Worm (Caenorhabditis elegans) whole organism, L4 larva: Measurements from ENCODE around the gene Y57G11C.14.

Experiments used
- F10B5.3 ChIP-seq: sonication (generic microtip); optimal IDR thresholded peaks from 2 replicates; lab custom pipeline; 2016; ENCODE audit warnings: mild to moderate bottlenecking, missing genetic modification characterization, missing compliant biosample characterization
- F37D6.2 ChIP-seq: sonication (generic microtip); optimal IDR thresholded peaks from 2 replicates; lab custom pipeline; 2016; ENCODE audit warnings: mild to moderate bottlenecking, missing genetic modification characterization, missing compliant biosample characterization
- F44E2.7 ChIP-seq: fragments of 200-800 bp; sonication (Bioruptor generic); IDR thresholded peaks from 2 replicates; pipeline ENCODE4 v2.1.2; 2022; ENCODE audit warnings: missing genetic modification characterization, missing compliant biosample characterization
- F49E8.2 ChIP-seq: sonication (generic microtip); optimal IDR thresholded peaks from 2 replicates; lab custom pipeline; 2016; ENCODE audit warnings: missing compliant biosample characterization, mild to moderate bottlenecking, missing genetic modification characterization, borderline replicate concordance
- T20F7.1 ChIP-seq: fragments of 200-800 bp; sonication (Bioruptor generic); optimal IDR thresholded peaks from 2 replicates; lab custom pipeline; 2018; ENCODE audit warnings: mild to moderate bottlenecking, missing genetic modification characterization, missing compliant biosample characterization
- T26A8.4 ChIP-seq: fragments of 200-800 bp; sonication (Bioruptor generic); IDR thresholded peaks from 2 replicates; pipeline ENCODE4 v1.3.6; 2022; ENCODE audit warnings: missing genetic modification characterization, missing compliant biosample characterization
- Y105C5A.15 ChIP-seq: fragments of 200-800 bp; sonication (Bioruptor generic); IDR thresholded peaks from 2 replicates; pipeline ENCODE4 v1.3.6; 2022; ENCODE audit warnings: missing genetic modification characterization, missing compliant biosample characterization
- ZK546.5 ChIP-seq, 2 experiments: sonication (generic microtip); optimal IDR thresholded peaks; 2 replicates each; lab custom pipeline; 2017; ENCODE audit warnings: missing biosample characterization in 2 of 2, missing genetic modification characterization in 2 of 2
- ama-1 ChIP-seq: fragments of 150-350 bp; optimal IDR thresholded peaks from 2 replicates; lab custom pipeline; 2014; ENCODE audit warnings: inconsistent platforms, mixed read lengths
- ceh-20 ChIP-seq: fragments of 200-800 bp; sonication (Bioruptor generic); IDR thresholded peaks from 2 replicates; pipeline ENCODE4 v1.3.6; 2022; ENCODE audit warnings: missing genetic modification reagents, missing genetic modification characterization, missing compliant biosample characterization
- ceh-28 ChIP-seq: fragments of 150-350 bp; optimal IDR thresholded peaks from 2 replicates; lab custom pipeline; 2014; ENCODE audit warnings: missing biosample characterization, missing genetic modification reagents, missing genetic modification characterization
- ceh-82 ChIP-seq: sonication (generic microtip); optimal IDR thresholded peaks from 2 replicates; lab custom pipeline; 2017; ENCODE audit warnings: missing biosample characterization, missing genetic modification characterization
- ces-1 ChIP-seq: fragments of 150-350 bp; sonication (generic microtip); optimal IDR thresholded peaks from 4 replicates; lab custom pipeline; 2014; ENCODE audit warnings: missing biosample characterization, missing genetic modification reagents, missing genetic modification characterization
- ctbp-1 ChIP-seq: fragments of 200-800 bp; sonication (Bioruptor generic); IDR thresholded peaks from 2 replicates; pipeline ENCODE4 v1.3.6; 2022; ENCODE audit warnings: missing genetic modification reagents, missing genetic modification characterization, missing compliant biosample characterization
- daf-16 ChIP-seq, 3 experiments: sonication (generic microtip); optimal IDR thresholded peaks; 2 replicates each; lab custom pipeline; 2016 to 2017; ENCODE audit warnings: missing genetic modification characterization in 3 of 3, missing genetic modification reagents in 3 of 3, mild to moderate bottlenecking in 2 of 3, missing compliant biosample characterization in 2 of 3, missing biosample characterization in 1 of 3, moderate library complexity in 1 of 3
- dmd-6 ChIP-seq: fragments of 200-800 bp; sonication (Bioruptor generic); IDR thresholded peaks from 2 replicates; pipeline ENCODE4 v1.3.6; 2022; ENCODE audit warnings: missing genetic modification reagents, missing genetic modification characterization, missing compliant biosample characterization
- duxl-1 ChIP-seq: sonication (generic microtip); optimal IDR thresholded peaks from 2 replicates; lab custom pipeline; 2016; ENCODE audit warnings: mild to moderate bottlenecking, missing genetic modification characterization, moderate library complexity, missing compliant biosample characterization; ENCODE audit not compliant: poor library complexity
- dve-1 ChIP-seq: sonication (generic microtip); optimal IDR thresholded peaks from 2 replicates; lab custom pipeline; 2017; ENCODE audit warnings: antibody characterized with exemption, mild to moderate bottlenecking, missing genetic modification characterization, missing compliant biosample characterization; ENCODE audit not compliant: insufficient read depth
- fkh-10 ChIP-seq: fragments of 150-350 bp; optimal IDR thresholded peaks from 2 replicates; lab custom pipeline; 2014; ENCODE audit warnings: missing biosample characterization, missing genetic modification reagents, missing genetic modification characterization
- gei-8 ChIP-seq: fragments of 200-800 bp; sonication (Bioruptor generic); optimal IDR thresholded peaks from 2 replicates; lab custom pipeline; 2018; ENCODE audit warnings: mild to moderate bottlenecking, missing genetic modification characterization, missing compliant biosample characterization
- hlh-11 ChIP-seq: fragments of 200-800 bp; sonication (Bioruptor generic); optimal IDR thresholded peaks from 2 replicates; lab custom pipeline; 2018; ENCODE audit warnings: mild to moderate bottlenecking, missing genetic modification characterization, missing compliant biosample characterization
- hmg-1.1 ChIP-seq: fragments of 200-800 bp; sonication (Bioruptor generic); IDR thresholded peaks from 2 replicates; pipeline ENCODE4 v1.3.6; 2022; ENCODE audit warnings: missing genetic modification reagents, missing genetic modification characterization, missing compliant biosample characterization
- lim-7 ChIP-seq: fragments of 200-800 bp; sonication (Bioruptor generic); IDR thresholded peaks from 2 replicates; pipeline ENCODE4 v1.3.6; 2022; ENCODE audit warnings: missing genetic modification characterization, missing compliant biosample characterization
- lin-1 ChIP-seq: fragments of 200-800 bp; sonication (Bioruptor generic); IDR thresholded peaks from 2 replicates; pipeline ENCODE4 v1.3.6; 2022; ENCODE audit warnings: missing genetic modification reagents, missing genetic modification characterization, missing compliant biosample characterization
- lin-13 ChIP-seq: fragments of 150-350 bp; optimal IDR thresholded peaks from 2 replicates; lab custom pipeline; 2014; ENCODE audit warnings: missing biosample characterization, missing genetic modification reagents, missing genetic modification characterization
- lin-15B ChIP-seq: fragments of 150-350 bp; sonication (generic microtip); optimal IDR thresholded peaks from 3 replicates; lab custom pipeline; 2014; ENCODE audit warnings: missing biosample characterization, missing genetic modification characterization
- lin-38 ChIP-seq: fragments of 200-800 bp; sonication (Bioruptor generic); IDR thresholded peaks from 2 replicates; pipeline ENCODE4 v1.3.6; 2022; ENCODE audit warnings: missing genetic modification reagents, missing genetic modification characterization, missing compliant biosample characterization
- lsy-2 ChIP-seq, 2 experiments: fragments of 150-350 bp in 1 of 2; sonication (generic microtip) in 1 of 2; optimal IDR thresholded peaks; 2 replicates each; lab custom pipeline; 2014 to 2017; ENCODE audit warnings: missing biosample characterization in 2 of 2, missing genetic modification characterization in 2 of 2
- mep-1 ChIP-seq: fragments of 150-350 bp; sonication (generic microtip); optimal IDR thresholded peaks from 3 replicates; lab custom pipeline; 2014; ENCODE audit warnings: missing biosample characterization, missing genetic modification characterization
- mes-2 ChIP-seq: sonication (generic microtip); optimal IDR thresholded peaks from 2 replicates; lab custom pipeline; 2016; ENCODE audit warnings: missing genotype, mild to moderate bottlenecking, missing genetic modification characterization, missing compliant biosample characterization; ENCODE audit not compliant: poor library complexity, severe bottlenecking
- nhr-111 ChIP-seq: fragments of 200-800 bp; sonication (Bioruptor generic); optimal IDR thresholded peaks from 2 replicates; lab custom pipeline; 2018; ENCODE audit warnings: mild to moderate bottlenecking, missing genetic modification characterization, missing compliant biosample characterization
- nhr-25 ChIP-seq: sonication (generic microtip); optimal IDR thresholded peaks from 2 replicates; lab custom pipeline; 2017; ENCODE audit warnings: missing genetic modification characterization, mild to moderate bottlenecking, missing compliant biosample characterization, antibody characterized with exemption, moderate library complexity, borderline replicate concordance; ENCODE audit not compliant: insufficient read depth
- nhr-76 ChIP-seq: fragments of 150-350 bp; optimal IDR thresholded peaks from 2 replicates; lab custom pipeline; 2014; ENCODE audit warnings: missing biosample characterization, missing genetic modification characterization
- pha-4 ChIP-seq, 2 experiments: fragments of 150-350 bp in 1 of 2; fragments of 200-800 bp in 1 of 2; sonication (Bioruptor generic) in 1 of 2; IDR thresholded peaks in 1 of 2; optimal IDR thresholded peaks in 1 of 2; 2 replicates each; pipeline versions ENCODE4 v1.3.6 to Lab custom; 2014 to 2022; ENCODE audit warnings: missing genetic modification characterization in 2 of 2, missing genetic modification reagents in 2 of 2, missing biosample characterization in 1 of 2, missing compliant biosample characterization in 1 of 2
- php-3 ChIP-seq: fragments of 200-800 bp; sonication (Bioruptor generic); IDR thresholded peaks from 2 replicates; pipeline ENCODE4 v1.3.6; 2022; ENCODE audit warnings: missing genetic modification reagents, missing genetic modification characterization, missing compliant biosample characterization
- rbr-2 ChIP-seq: sonication (generic microtip); optimal IDR thresholded peaks from 2 replicates; lab custom pipeline; 2016; ENCODE audit warnings: missing genotype, missing genetic modification characterization, missing compliant biosample characterization
- saeg-2 ChIP-seq: fragments of 200-800 bp; sonication (Bioruptor generic); IDR thresholded peaks from 2 replicates; pipeline ENCODE4 v1.3.6; 2022; ENCODE audit warnings: missing genetic modification reagents, missing genetic modification characterization, missing compliant biosample characterization
- sdz-12 ChIP-seq: fragments of 200-800 bp; sonication (Bioruptor generic); optimal IDR thresholded peaks from 2 replicates; lab custom pipeline; 2018; ENCODE audit warnings: mild to moderate bottlenecking, missing genetic modification characterization, missing compliant biosample characterization
- skn-1 ChIP-seq: fragments of 150-350 bp; optimal IDR thresholded peaks from 2 replicates; lab custom pipeline; 2014; ENCODE audit warnings: missing biosample characterization, missing genetic modification characterization
- spr-1 ChIP-seq: sonication (generic microtip); optimal IDR thresholded peaks from 2 replicates; lab custom pipeline; 2016; ENCODE audit warnings: mild to moderate bottlenecking, missing genetic modification characterization, missing compliant biosample characterization
- spr-3 ChIP-seq: fragments of 200-800 bp; sonication (Bioruptor generic); optimal IDR thresholded peaks from 2 replicates; lab custom pipeline; 2018; ENCODE audit warnings: mild to moderate bottlenecking, missing genetic modification characterization, missing compliant biosample characterization
- zfp-2 ChIP-seq: sonication (generic microtip); optimal IDR thresholded peaks from 2 replicates; lab custom pipeline; 2016; ENCODE audit warnings: mild to moderate bottlenecking, missing genetic modification characterization, missing compliant biosample characterization
- zfp-3 ChIP-seq: fragments of 200-800 bp; sonication (Bioruptor generic); conservative IDR thresholded peaks from 2 replicates; pipeline ENCODE4 v1.3.6; 2022; ENCODE audit warnings: missing genetic modification reagents, missing genetic modification characterization, missing compliant biosample characterization
- zip-11 ChIP-seq: fragments of 200-800 bp; sonication (Bioruptor generic); IDR thresholded peaks from 2 replicates; pipeline ENCODE4 v1.3.6; 2022; ENCODE audit warnings: missing genetic modification characterization, missing compliant biosample characterization
- ztf-11 ChIP-seq: fragments of 150-350 bp; optimal IDR thresholded peaks from 2 replicates; lab custom pipeline; 2014; ENCODE audit warnings: missing biosample characterization, missing genetic modification characterization

Y57G11C.14 gene

ce11 chrIV:14793900-14794624 lies 5.0 kb upstream of the Y57G11C.14 start (continued):
- TF ChIP-seq pha-4 (GFP tag; IDR thresholded peaks at IDR 0.05; lab: Robert Waterston, UW) (peak; percentile 14; the same call in 1 of the 2 replicates), pha-4 (tag; optimal IDR thresholded peaks at IDR 0.05; lab: Kevin White, UChicago) (no peak), ceh-20 (GFP tag; lab: Robert Waterston, UW) (peak; percentile 36; the same call in 1 of the 2 replicates), spr-1 (tag; lab: Kevin White, UChicago) (no peak), ztf-11 (tag; lab: Kevin White, UChicago) (no peak), daf-16 (GFP tag; optimal IDR thresholded peaks at IDR 0.05; lab: Kevin White, UChicago) (no peak), daf-16 (tag; optimal IDR thresholded peaks at IDR 0.05; lab: Kevin White, UChicago) (peak; percentile 85), F49E8.2 (tag; lab: Kevin White, UChicago) (no peak), lin-13 (GFP tag; lab: Kevin White, UChicago) (no peak), mep-1 (tag; lab: Kevin White, UChicago) (peak; percentile 89), mes-2 (tag; lab: Kevin White, UChicago) (peak; percentile 74), hlh-11 (tag; lab: Kevin White, UChicago) (peak; percentile 75), ctbp-1 (GFP tag; lab: Robert Waterston, UW) (0 out of 2 replicates have a peak, but pooled peaks have one; percentile 46), nhr-25 (tag; lab: Kevin White, UChicago) (peak; percentile 82), lin-1 (no peak), zfp-2 (no peak), dmd-6 (GFP tag; lab: Robert Waterston, UW) (peak; percentile 46), nhr-76 (tag; lab: Kevin White, UChicago) (no peak), F44E2.7 (GFP tag; lab: Robert Waterston, UW) (no peak), zip-11 (GFP tag; lab: Robert Waterston, UW) (no peak), ceh-82 (tag; lab: Kevin White, UChicago) (no peak), saeg-2 (GFP tag; lab: Robert Waterston, UW) (0 out of 2 replicates have a peak, but pooled peaks have one; percentile 5), F37D6.2 (peak; percentile 52), skn-1 (tag; lab: Kevin White, UChicago) (no peak)

- TF ChIP-seq spr-3 (GFP tag; lab: Kevin White, UChicago) = no peak
- 0 out of 2 replicates have a peak, but pooled peaks have one; percentile 22 for TF ChIP-seq T26A8.4 (GFP tag; lab: Robert Waterston, UW)
- TF ChIP-seq php-3 (GFP tag; lab: Robert Waterston, UW) = no peak
- no peak for TF ChIP-seq F10B5.3 (tag; lab: Kevin White, UChicago)
- TF ChIP-seq gei-8 (GFP tag; lab: Kevin White, UChicago) = no peak
- 0 out of 2 replicates have a peak, but pooled peaks have one; percentile 25 for TF ChIP-seq lim-7 (GFP tag; lab: Robert Waterston, UW)
- TF ChIP-seq ZK546.5 (tag; optimal IDR thresholded peaks at IDR 0.05; lab: Kevin White, UChicago) = no peak
- no peak for TF ChIP-seq rbr-2
- no peak for TF ChIP-seq ces-1 (GFP tag; lab: Kevin White, UChicago)
- TF ChIP-seq ceh-28 = no peak
- peak; percentile 29 for TF ChIP-seq ama-1
- peak; percentile 23; the same call in 1 of the 2 replicates for TF ChIP-seq lin-38 (GFP tag; lab: Robert Waterston, UW)
- no peak for TF ChIP-seq lin-15B (tag; lab: Kevin White, UChicago)
- TF ChIP-seq dve-1 (tag; lab: Kevin White, UChicago) = peak; percentile 13
- no peak for TF ChIP-seq Y105C5A.15
- TF ChIP-seq duxl-1 (tag; lab: Kevin White, UChicago) = no peak
- TF ChIP-seq sdz-12 (GFP tag; lab: Kevin White, UChicago) = no peak
- TF ChIP-seq zfp-2 = no peak
- TF ChIP-seq fkh-10 = no peak
- no peak for TF ChIP-seq hmg-1.1 (GFP tag; lab: Robert Waterston, UW)
- TF ChIP-seq mes-2 (tag; lab: Kevin White, UChicago) = peak; percentile 28
- 0 out of 2 replicates have a peak, but pooled peaks have one; percentile 12 for TF ChIP-seq zfp-3
- no peak for TF ChIP-seq nhr-111 (GFP tag; lab: Kevin White, UChicago)
- no peak for TF ChIP-seq hlh-11 (tag; lab: Kevin White, UChicago)
- peak in 1 of 2 experiments; percentile 12 for TF ChIP-seq lsy-2 (tag; optimal IDR thresholded peaks at IDR 0.05; lab: Kevin White, UChicago)
- TF ChIP-seq F49E8.2 (tag; lab: Kevin White, UChicago) = no peak
- TF ChIP-seq T20F7.1 (GFP tag; lab: Kevin White, UChicago) = no peak
Measured at ce11 chrIV:14795918-14796488, 3.1 kb upstream of the Y57G11C.14 start, which contains the start of gene coq-3. Gene coq-3 (minus strand): TSS chrIV:14796324.
